Fruit fly (Drosophila melanogaster) whole organism, embryonic: ENCODE measurements around the gene CG43318.

Experiments
- Ada2b ChIP-seq: fragments of 200-800 bp; sonication (Bioruptor generic); IDR thresholded peaks from 2 replicates; pipeline ENCODE4 v1.3.6; 2022; ENCODE audit warnings: missing biosample characterization, missing genetic modification characterization
- Adf1 ChIP-seq: fragments of 200-800 bp; sonication (Bioruptor generic); IDR thresholded peaks from 2 replicates; pipeline ENCODE4 v1.3.6; 2022; ENCODE audit warnings: missing biosample characterization, missing genetic modification characterization
- Antp ChIP-seq: fragments of 200-800 bp; sonication (Bioruptor generic); optimal IDR thresholded peaks from 3 replicates; lab custom pipeline; 2016; ENCODE audit warnings: missing biosample characterization, missing genetic modification characterization
- Awh ChIP-seq: fragments of 200-800 bp; sonication (Bioruptor generic); IDR thresholded peaks from 2 replicates; pipeline ENCODE4, ENCODE4 v1.3.6; 2022; ENCODE audit warnings: missing biosample characterization, missing genetic modification characterization
- BEAF-32 ChIP-seq: fragments of 200-800 bp; sonication (Bioruptor generic); optimal IDR thresholded peaks from 3 replicates; lab custom pipeline; 2017; ENCODE audit warnings: missing biosample characterization, missing genetic modification characterization, mild to moderate bottlenecking, moderate library complexity, missing genetic modification reagents
- Bteb2 ChIP-seq: fragments of 200-800 bp; sonication (Bioruptor generic); optimal IDR thresholded peaks from 2 replicates; lab custom pipeline; 2016; ENCODE audit warnings: missing biosample characterization, missing genetic modification characterization
- CG10979 ChIP-seq: fragments of 200-800 bp; sonication (Bioruptor generic); optimal IDR thresholded peaks from 2 replicates; lab custom pipeline; 2018; ENCODE audit warnings: missing biosample characterization, mild to moderate bottlenecking, missing genetic modification characterization, moderate library complexity
- CG11247 ChIP-seq: fragments of 200-800 bp; sonication (Bioruptor generic); IDR thresholded peaks from 2 replicates; pipeline ENCODE4 v1.3.6; 2022; ENCODE audit warnings: missing biosample characterization, missing genetic modification characterization
- CG11723 ChIP-seq: fragments of 200-800 bp; sonication (Bioruptor generic); optimal IDR thresholded peaks from 2 replicates; lab custom pipeline; 2017; ENCODE audit warnings: missing biosample characterization, mild to moderate bottlenecking, missing genetic modification characterization
- CG12769 ChIP-seq: fragments of 200-800 bp; sonication (Bioruptor generic); optimal IDR thresholded peaks from 2 replicates; lab custom pipeline; 2019; ENCODE audit warnings: missing biosample characterization, mild to moderate bottlenecking, missing genetic modification characterization, moderate library complexity
- CG17802 ChIP-seq: fragments of 200-800 bp; sonication (Bioruptor generic); optimal IDR thresholded peaks from 2 replicates; lab custom pipeline; 2018; ENCODE audit warnings: missing biosample characterization, mild to moderate bottlenecking, missing genetic modification characterization, moderate library complexity
- CG43689 ChIP-seq: fragments of 200-800 bp; sonication (Bioruptor generic); IDR thresholded peaks from 2 replicates; pipeline ENCODE4 v1.3.6; 2022; ENCODE audit warnings: missing biosample characterization, missing genetic modification characterization
- CG4854 ChIP-seq: fragments of 200-800 bp; sonication (Bioruptor generic); optimal IDR thresholded peaks from 2 replicates; lab custom pipeline; 2016; ENCODE audit warnings: missing biosample characterization, missing genetic modification characterization, inconsistent platforms
- CG5180 ChIP-seq: fragments of 200-800 bp; sonication (Bioruptor generic); optimal IDR thresholded peaks from 3 replicates; lab custom pipeline; 2017; ENCODE audit warnings: missing biosample characterization, missing genetic modification characterization, mild to moderate bottlenecking, moderate library complexity, missing genetic modification reagents
- CG5245 ChIP-seq: fragments of 200-800 bp; sonication (Bioruptor generic); optimal IDR thresholded peaks from 3 replicates; lab custom pipeline; 2016; ENCODE audit warnings: missing biosample characterization, missing genetic modification characterization
- CG6175 ChIP-seq: fragments of 200-800 bp; sonication (Bioruptor generic); IDR thresholded peaks from 3 replicates; pipeline ENCODE4 v1.3.6; 2022; ENCODE audit warnings: missing biosample characterization, missing genetic modification characterization
- CG6272 ChIP-seq: fragments of 200-800 bp; sonication (Bioruptor generic); IDR thresholded peaks from 2 replicates; pipeline ENCODE4 v1.3.6; 2022; ENCODE audit warnings: missing biosample characterization, missing genetic modification characterization
- CG7271 ChIP-seq: fragments of 200-800 bp; sonication (Bioruptor generic); optimal IDR thresholded peaks from 2 replicates; lab custom pipeline; 2018; ENCODE audit warnings: missing biosample characterization, mild to moderate bottlenecking, missing genetic modification characterization, moderate library complexity
- CG7556 ChIP-seq: fragments of 200-800 bp; sonication (Bioruptor generic); optimal IDR thresholded peaks from 2 replicates; lab custom pipeline; 2017; ENCODE audit warnings: missing biosample characterization, mild to moderate bottlenecking, missing genetic modification characterization
- Deaf1 ChIP-seq: fragments of 200-800 bp; optimal IDR thresholded peaks from 3 replicates; lab custom pipeline; 2019; ENCODE audit warnings: missing biosample characterization, mild to moderate bottlenecking, missing genetic modification characterization, moderate library complexity
- Ets65A ChIP-seq: fragments of 200-800 bp; sonication (Bioruptor generic); peaks from one replicate; lab custom pipeline; 2016; ENCODE audit warnings: missing biosample characterization, missing genetic modification characterization
- Gug ChIP-seq: fragments of 200-800 bp; sonication (Bioruptor generic); IDR thresholded peaks from 4 replicates; pipeline ENCODE4 v1.3.6; 2022; ENCODE audit warnings: missing biosample characterization, missing genetic modification characterization
- HLH4C ChIP-seq: fragments of 200-800 bp; sonication (Bioruptor generic); IDR thresholded peaks from 3 replicates; pipeline ENCODE4 v1.3.6; 2022; ENCODE audit warnings: missing biosample characterization, missing genetic modification characterization; ENCODE audit not compliant: partially characterized antibody
- Hsf ChIP-seq: fragments of 200-800 bp; sonication (Bioruptor generic); optimal IDR thresholded peaks from 3 replicates; lab custom pipeline; 2016; ENCODE audit warnings: missing biosample characterization, missing genetic modification characterization
- Mrtf ChIP-seq: fragments of 200-800 bp; sonication (Bioruptor generic); IDR thresholded peaks from 3 replicates; pipeline ENCODE4 v1.3.6; 2022; ENCODE audit warnings: missing biosample characterization, missing genetic modification characterization
- Tbp ChIP-seq: fragments of >200 bp; optimal IDR thresholded peaks from 2 replicates; lab custom pipeline; 2018; ENCODE audit warnings: missing biosample characterization, missing genetic modification characterization
- Vsx1 ChIP-seq: fragments of 200-800 bp; sonication (Bioruptor generic); optimal IDR thresholded peaks from 2 replicates; lab custom pipeline; 2017; ENCODE audit warnings: missing biosample characterization, mild to moderate bottlenecking, missing genetic modification characterization, missing genetic modification reagents
- ab ChIP-seq: fragments of 200-800 bp; sonication (Bioruptor generic); optimal IDR thresholded peaks from 2 replicates; lab custom pipeline; 2016; ENCODE audit warnings: missing biosample characterization, missing genetic modification characterization
- ac ChIP-seq: fragments of 200-800 bp; sonication (Bioruptor generic); optimal IDR thresholded peaks from 3 replicates; lab custom pipeline; 2017; ENCODE audit warnings: missing biosample characterization, mild to moderate bottlenecking, missing genetic modification characterization
- chinmo ChIP-seq: fragments of 200-800 bp; sonication (Bioruptor generic); IDR thresholded peaks from 4 replicates; pipeline ENCODE4 v1.3.6; 2022; ENCODE audit warnings: missing biosample characterization, missing genetic modification characterization; ENCODE audit not compliant: partially characterized antibody
- esg ChIP-seq: fragments of 200-800 bp; sonication (Bioruptor generic); conservative IDR thresholded peaks from 2 replicates; pipeline ENCODE4 v1.3.6; 2022; ENCODE audit warnings: missing biosample characterization, missing genetic modification characterization
- fu2 ChIP-seq: fragments of 200-800 bp; sonication (Bioruptor generic); optimal IDR thresholded peaks from 2 replicates; lab custom pipeline; 2016; ENCODE audit warnings: missing biosample characterization, missing genetic modification characterization
- gce ChIP-seq: fragments of 200-800 bp; sonication (Bioruptor generic); IDR thresholded peaks from 3 replicates; pipeline ENCODE4 v1.3.6; 2022; ENCODE audit warnings: missing biosample characterization, missing genetic modification characterization
- gro ChIP-seq: fragments of 200-800 bp; sonication (Bioruptor generic); optimal IDR thresholded peaks from 2 replicates; lab custom pipeline; 2016; ENCODE audit warnings: missing biosample characterization, missing genetic modification characterization
- hb ChIP-seq: fragments of 200-800 bp; sonication (Bioruptor generic); IDR thresholded peaks from 3 replicates; pipeline ENCODE4 v1.3.6; 2022; ENCODE audit warnings: missing biosample characterization, missing genetic modification characterization; ENCODE audit not compliant: partially characterized antibody
- lmd ChIP-seq: fragments of 200-800 bp; sonication (Bioruptor generic); IDR thresholded peaks from 2 replicates; pipeline ENCODE4 v1.3.6; 2022; ENCODE audit warnings: missing biosample characterization, missing genetic modification characterization
- nerfin-2 ChIP-seq: fragments of 200-800 bp; sonication (Bioruptor generic); IDR thresholded peaks from 2 replicates; pipeline ENCODE4 v1.3.6; 2022; ENCODE audit warnings: missing biosample characterization, missing genetic modification characterization; ENCODE audit not compliant: partially characterized antibody
- oc ChIP-seq: fragments of 200-800 bp; sonication (Bioruptor generic); optimal IDR thresholded peaks from 2 replicates; lab custom pipeline; 2018; ENCODE audit warnings: missing biosample characterization, mild to moderate bottlenecking, missing genetic modification characterization, moderate library complexity
- pita ChIP-seq: fragments of 200-800 bp; sonication (Bioruptor generic); optimal IDR thresholded peaks from 2 replicates; lab custom pipeline; 2017; ENCODE audit warnings: missing biosample characterization, mild to moderate bottlenecking, missing genetic modification characterization
- run ChIP-seq: fragments of 200-800 bp; sonication (Bioruptor generic); optimal IDR thresholded peaks from 3 replicates; lab custom pipeline; 2018; ENCODE audit warnings: missing biosample characterization, mild to moderate bottlenecking, missing genetic modification characterization
- sd ChIP-seq: fragments of 200-800 bp; sonication (Bioruptor generic); optimal IDR thresholded peaks from 3 replicates; lab custom pipeline; 2018; ENCODE audit warnings: missing biosample characterization, mild to moderate bottlenecking, missing genetic modification characterization, moderate library complexity
- sob ChIP-seq: fragments of 200-800 bp; sonication (Bioruptor generic); IDR thresholded peaks from 2 replicates; pipeline ENCODE4 v1.3.6; 2022; ENCODE audit warnings: missing biosample characterization, missing genetic modification characterization
- toy ChIP-seq: fragments of 200-800 bp; sonication (Bioruptor generic); IDR thresholded peaks from 2 replicates; pipeline ENCODE4 v1.3.6; 2022; ENCODE audit warnings: missing biosample characterization, missing genetic modification characterization

CG43318 gene

DNA sequence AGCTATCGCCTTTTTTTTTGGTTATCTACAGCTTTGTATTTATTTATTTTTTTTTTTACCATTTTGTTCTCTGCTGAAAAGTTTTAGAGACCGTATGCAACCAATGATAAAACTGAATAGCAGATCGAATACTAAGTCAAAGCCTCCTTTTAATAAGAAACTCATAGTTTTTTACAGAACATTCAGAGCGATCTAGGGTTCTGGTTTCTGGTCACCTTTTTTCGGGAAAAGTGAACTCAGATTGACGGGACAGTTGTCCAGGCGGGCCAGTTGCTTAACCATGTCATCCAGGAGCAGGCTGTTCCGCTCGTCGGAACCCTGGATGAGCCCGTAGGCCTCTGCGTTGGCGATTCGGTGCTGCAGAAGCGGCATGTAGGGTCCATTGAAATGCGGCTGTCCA is at the start of gene CG43318:
TSS of gene CG43318 (minus strand) at position 101 of the 400 bp plus-strand sequence.
- TF ChIP-seq CG7556 (GFP tag; lab: Kevin White, UChicago) (no peak), HLH4C (no peak), esg (GFP tag; lab: Robert Waterston, UW) (no peak), CG10979 (no peak), CG6272 (no peak)
- TF ChIP-seq, all 482 proteins: peak for 0

DNA sequence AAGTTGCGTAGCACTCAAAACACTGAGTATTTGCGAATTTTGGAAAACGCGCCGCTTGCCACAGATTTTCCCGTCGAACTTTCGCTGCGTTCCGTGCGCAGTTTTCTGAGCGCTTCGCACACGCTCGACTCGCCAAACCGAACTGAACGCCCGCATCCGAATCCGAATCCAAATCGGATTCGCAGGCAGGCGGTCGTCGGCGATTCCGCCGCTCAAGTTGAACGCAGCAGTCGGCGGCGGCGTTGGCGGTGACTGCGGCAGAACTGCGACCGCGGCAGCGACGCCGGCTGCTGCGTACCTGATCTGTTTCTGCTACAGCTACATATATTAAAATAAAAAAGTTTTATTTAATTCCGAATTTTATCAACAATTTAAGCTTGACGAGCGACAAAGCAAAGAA is 42.4 kb upstream of the CG43318 start, which contains the start of gene CG31183:
TSS of gene CG31183 (minus strand) at position 329 of the 400 bp plus-strand sequence.
- TF ChIP-seq ab (GFP tag; lab: Kevin White, UChicago): no peak
- TF ChIP-seq CG4854 (GFP tag; lab: Kevin White, UChicago): no peak
- no peak for TF ChIP-seq CG17802
- TF ChIP-seq Adf1 (GFP tag; lab: Robert Waterston, UW): peak; percentile 97
- no peak for TF ChIP-seq Hsf (GFP tag; lab: Kevin White, UChicago)
- TF ChIP-seq Ada2b (GFP tag; lab: Robert Waterston, UW): no peak
- 0 out of 2 replicates have a peak, but pooled peaks have one; percentile 30 for TF ChIP-seq sob
- no peak for TF ChIP-seq toy (GFP tag; lab: Robert Waterston, UW)
- no peak for TF ChIP-seq Bteb2 (GFP tag; lab: Kevin White, UChicago)
- TF ChIP-seq CG11247 (GFP tag; lab: Robert Waterston, UW): 0 out of 2 replicates have a peak, but pooled peaks have one; percentile 12
- no peak for TF ChIP-seq hb (GFP tag; lab: Robert Waterston, UW)
- no peak for TF ChIP-seq lmd
- peak; percentile 22 for TF ChIP-seq CG5180
- 0 out of 3 replicates have a peak, but pooled peaks have one; percentile 43 for TF ChIP-seq CG6175 (GFP tag; lab: Robert Waterston, UW)
- TF ChIP-seq Ets65A (GFP tag; lab: Kevin White, UChicago): no peak
- TF ChIP-seq CG11723: no peak
- TF ChIP-seq Antp (GFP tag; lab: Kevin White, UChicago): no peak
- no peak for TF ChIP-seq CG43689
- TF ChIP-seq Deaf1 (tag; lab: Kevin White, UChicago): peak; percentile 90
- TF ChIP-seq chinmo (GFP tag; lab: Robert Waterston, UW): 0 out of 4 replicates have a peak, but pooled peaks have one; percentile 60
- TF ChIP-seq gce (GFP tag; lab: Robert Waterston, UW): 0 out of 3 replicates have a peak, but pooled peaks have one; percentile 13
- no peak for TF ChIP-seq fu2
- TF ChIP-seq BEAF-32: no peak
- TF ChIP-seq Tbp (GFP tag; lab: Kevin White, UChicago): no peak
- TF ChIP-seq CG5245 (GFP tag; lab: Kevin White, UChicago): no peak
- TF ChIP-seq Mrtf (GFP tag; lab: Robert Waterston, UW): no peak
- no peak for TF ChIP-seq nerfin-2 (GFP tag; lab: Robert Waterston, UW)

DNA sequence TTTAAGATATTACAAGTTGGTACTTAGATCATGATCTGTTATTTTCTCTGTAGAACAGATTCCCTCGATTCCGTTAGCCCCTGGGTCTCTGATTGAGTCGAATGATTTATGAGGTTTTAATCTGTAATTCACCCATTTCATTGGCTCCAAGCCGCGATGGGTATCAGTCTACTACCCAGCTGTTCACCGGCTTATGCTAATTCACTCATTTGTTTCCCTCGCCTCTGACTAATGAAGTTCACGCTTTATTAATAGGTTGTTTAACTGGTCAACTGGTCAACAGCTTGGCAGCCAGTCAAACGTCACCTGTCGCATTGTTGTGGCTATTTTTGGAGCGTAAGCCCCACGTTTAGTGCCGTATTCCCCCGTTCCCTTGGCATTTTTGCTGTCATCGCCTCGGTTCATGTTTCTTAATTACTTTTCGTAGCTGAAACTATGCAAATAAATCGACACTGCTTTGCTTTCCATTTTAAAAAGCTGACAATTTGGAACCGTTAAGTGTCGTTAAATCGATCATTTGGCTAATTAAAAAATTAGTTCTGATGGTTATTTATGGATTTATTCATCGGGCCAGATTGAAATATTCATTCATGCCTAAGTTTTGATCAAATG is 39.7 kb upstream of the CG43318 start:
- 0 out of 4 replicates have a peak, but pooled peaks have one; percentile 18 for TF ChIP-seq chinmo (GFP tag; lab: Robert Waterston, UW)
- peak; percentile 56 for TF ChIP-seq oc (tag; lab: Kevin White, UChicago)
- peak; percentile 34 for TF ChIP-seq run (tag; lab: Kevin White, UChicago)
- peak; percentile 13 for TF ChIP-seq CG12769
- TF ChIP-seq Gug (GFP tag; lab: Robert Waterston, UW): no peak
- peak; percentile 22 for TF ChIP-seq Vsx1 (GFP tag; lab: Kevin White, UChicago)
- TF ChIP-seq sd (tag; lab: Kevin White, UChicago): peak; percentile 94
- peak; percentile 77 for TF ChIP-seq Awh (GFP tag; lab: Robert Waterston, UW)
- no peak for TF ChIP-seq pita (GFP tag; lab: Kevin White, UChicago)
- TF ChIP-seq gro: peak; percentile 67
- TF ChIP-seq CG7271 (tag; lab: Kevin White, UChicago): no peak
- no peak for TF ChIP-seq ac (GFP tag; lab: Kevin White, UChicago)
